Fruit fly (Drosophila melanogaster) whole organism, pupa: Measurements from ENCODE around the gene Idh.
A peak's percentile ranks its signal among the peaks of the same experiment; 100 is the strongest.

Source experiments
- CG13204 ChIP-seq: fragments of 200-800 bp; sonication (Bioruptor generic); optimal IDR thresholded peaks from 2 replicates; lab custom pipeline; 2018; ENCODE audit warnings: missing biosample characterization, mild to moderate bottlenecking, missing genetic modification characterization, moderate library complexity
- CG15710 ChIP-seq: fragments of 200-800 bp; sonication (Bioruptor generic); optimal IDR thresholded peaks from 2 replicates; lab custom pipeline; 2018; ENCODE audit warnings: missing biosample characterization, mild to moderate bottlenecking, missing genetic modification characterization, moderate library complexity
- Pif1B ChIP-seq: fragments of 200-800 bp; sonication (Bioruptor generic); optimal IDR thresholded peaks from 3 replicates; lab custom pipeline; 2016; ENCODE audit warnings: missing biosample characterization, missing genetic modification characterization
- fd96Ca ChIP-seq: fragments of 200-800 bp; sonication (Bioruptor generic); IDR thresholded peaks from 3 replicates; pipeline ENCODE4 v1.3.6; 2022; ENCODE audit warnings: missing biosample characterization, missing genetic modification characterization
- gl ChIP-seq: fragments of 200-800 bp; sonication (Bioruptor generic); optimal IDR thresholded peaks from 2 replicates; lab custom pipeline; 2018; ENCODE audit warnings: missing biosample characterization, mild to moderate bottlenecking, missing genetic modification characterization
- rn ChIP-seq: fragments of 200-800 bp; sonication (Bioruptor generic); IDR thresholded peaks from 2 replicates; pipeline ENCODE4 v1.3.6; 2022; ENCODE audit warnings: missing biosample characterization, missing genetic modification characterization

dm6 chr3L:8340264-8341095 is 20.2 kb downstream of the Idh start, which contains the start of the genes Prim1 and CG7083:
- TF ChIP-seq rn (GFP tag; lab: Robert Waterston, UW) (no peak), Pif1B (GFP tag; lab: Kevin White, UChicago) (no peak), gl (no peak), CG13204 (GFP tag; lab: Kevin White, UChicago) (no peak), fd96Ca (GFP tag; lab: Robert Waterston, UW) (no peak), CG15710 (tag; lab: Kevin White, UChicago) (peak; percentile 44)
